Worm (Caenorhabditis elegans) whole organism, L4 larva: ENCODE measurements around the gene pat-9.

Experiments used
- D1046.2 ChIP-seq: fragments of 200-800 bp; sonication (Bioruptor generic); IDR thresholded peaks from 2 replicates; pipeline ENCODE4 v1.3.6; 2022; ENCODE audit warnings: missing genetic modification characterization, missing compliant biosample characterization
- F44E2.7 ChIP-seq: fragments of 200-800 bp; sonication (Bioruptor generic); IDR thresholded peaks from 2 replicates; pipeline ENCODE4 v2.1.2; 2022; ENCODE audit warnings: missing genetic modification characterization, missing compliant biosample characterization
- F49E8.2 ChIP-seq: sonication (generic microtip); optimal IDR thresholded peaks from 2 replicates; lab custom pipeline; 2016; ENCODE audit warnings: missing compliant biosample characterization, mild to moderate bottlenecking, missing genetic modification characterization, borderline replicate concordance
- T20F7.1 ChIP-seq: fragments of 200-800 bp; sonication (Bioruptor generic); optimal IDR thresholded peaks from 2 replicates; lab custom pipeline; 2018; ENCODE audit warnings: mild to moderate bottlenecking, missing genetic modification characterization, missing compliant biosample characterization
- Y105C5A.15 ChIP-seq: fragments of 200-800 bp; sonication (Bioruptor generic); IDR thresholded peaks from 2 replicates; pipeline ENCODE4 v1.3.6; 2022; ENCODE audit warnings: missing genetic modification characterization, missing compliant biosample characterization
- Y48G9A.11 ChIP-seq: fragments of 200-800 bp; sonication (Bioruptor generic); IDR thresholded peaks from 2 replicates; pipeline ENCODE4 v1.3.6; 2022; ENCODE audit warnings: missing genetic modification reagents, missing genetic modification characterization, missing compliant biosample characterization
- ZK337.2 ChIP-seq: fragments of 200-800 bp; sonication (Bioruptor generic); IDR thresholded peaks from 2 replicates; pipeline ENCODE4 v1.3.6; 2022; ENCODE audit warnings: missing genetic modification reagents, missing genetic modification characterization, missing compliant biosample characterization
- aha-1 ChIP-seq: fragments of 150-350 bp; peaks from one replicate; lab custom pipeline; 2014; ENCODE audit warnings: missing biosample characterization, missing genetic modification characterization
- arid-1 ChIP-seq: fragments of 200-800 bp; sonication (Bioruptor generic); conservative IDR thresholded peaks from 2 replicates; pipeline ENCODE4 v1.3.6; 2022; ENCODE audit warnings: missing genetic modification reagents, missing genetic modification characterization, missing compliant biosample characterization
- ceh-28 ChIP-seq: fragments of 150-350 bp; optimal IDR thresholded peaks from 2 replicates; lab custom pipeline; 2014; ENCODE audit warnings: missing biosample characterization, missing genetic modification reagents, missing genetic modification characterization
- ceh-82 ChIP-seq: sonication (generic microtip); optimal IDR thresholded peaks from 2 replicates; lab custom pipeline; 2017; ENCODE audit warnings: missing biosample characterization, missing genetic modification characterization
- cey-2 ChIP-seq: sonication (generic microtip); optimal IDR thresholded peaks from 3 replicates; lab custom pipeline; 2017; ENCODE audit warnings: missing genetic modification characterization, mild to moderate bottlenecking, missing compliant biosample characterization, antibody characterized with exemption, borderline replicate concordance; ENCODE audit not compliant: insufficient read depth
- ctbp-1 ChIP-seq: fragments of 200-800 bp; sonication (Bioruptor generic); IDR thresholded peaks from 2 replicates; pipeline ENCODE4 v1.3.6; 2022; ENCODE audit warnings: missing genetic modification reagents, missing genetic modification characterization, missing compliant biosample characterization
- dmd-8 ChIP-seq: fragments of 200-800 bp; sonication (Bioruptor generic); IDR thresholded peaks from 2 replicates; pipeline ENCODE4 v1.3.6; 2022; ENCODE audit warnings: missing genetic modification characterization, missing compliant biosample characterization
- dmd-9 ChIP-seq: fragments of 200-800 bp; sonication (Bioruptor generic); IDR thresholded peaks from 2 replicates; pipeline ENCODE4 v1.3.6; 2022; ENCODE audit warnings: missing genetic modification reagents, missing genetic modification characterization, missing compliant biosample characterization
- fos-1 ChIP-seq: fragments of 150-350 bp; optimal IDR thresholded peaks from 2 replicates; lab custom pipeline; 2014; ENCODE audit warnings: missing biosample characterization, missing genetic modification characterization
- hlh-11 ChIP-seq: fragments of 200-800 bp; sonication (Bioruptor generic); optimal IDR thresholded peaks from 2 replicates; lab custom pipeline; 2018; ENCODE audit warnings: mild to moderate bottlenecking, missing genetic modification characterization, missing compliant biosample characterization
- lin-39 ChIP-seq: fragments of 150-350 bp; optimal IDR thresholded peaks from 2 replicates; lab custom pipeline; 2014; ENCODE audit warnings: missing biosample characterization, missing genetic modification reagents, missing genetic modification characterization
- madf-5 ChIP-seq, 2 experiments: fragments of 200-800 bp; sonication (Bioruptor generic); IDR thresholded peaks; 2 replicates each; pipeline ENCODE4 v1.3.6; 2022; ENCODE audit warnings: missing compliant biosample characterization in 2 of 2, missing genetic modification characterization in 2 of 2
- mdt-29 ChIP-seq: fragments of 200-800 bp; sonication (Bioruptor generic); IDR thresholded peaks from 2 replicates; pipeline ENCODE4 v1.3.6; 2022; ENCODE audit warnings: missing genetic modification reagents, missing genetic modification characterization, missing compliant biosample characterization
- mxl-3 ChIP-seq: fragments of 200-800 bp; sonication (Bioruptor generic); optimal IDR thresholded peaks from 2 replicates; lab custom pipeline; 2018; ENCODE audit warnings: mild to moderate bottlenecking, missing genetic modification characterization, missing compliant biosample characterization
- nhr-10 ChIP-seq: fragments of 150-350 bp; optimal IDR thresholded peaks from 2 replicates; lab custom pipeline; 2014; ENCODE audit warnings: missing biosample characterization, missing genetic modification characterization
- nhr-102 ChIP-seq: sonication (generic microtip); optimal IDR thresholded peaks from 2 replicates; lab custom pipeline; 2016; ENCODE audit warnings: mild to moderate bottlenecking, missing genetic modification characterization, moderate library complexity, missing compliant biosample characterization
- nhr-11 ChIP-seq: fragments of 150-350 bp; optimal IDR thresholded peaks from 2 replicates; lab custom pipeline; 2014; ENCODE audit warnings: missing biosample characterization, missing genetic modification characterization
- nhr-111 ChIP-seq: fragments of 200-800 bp; sonication (Bioruptor generic); optimal IDR thresholded peaks from 2 replicates; lab custom pipeline; 2018; ENCODE audit warnings: mild to moderate bottlenecking, missing genetic modification characterization, missing compliant biosample characterization
- nhr-25 ChIP-seq: sonication (generic microtip); optimal IDR thresholded peaks from 2 replicates; lab custom pipeline; 2017; ENCODE audit warnings: missing genetic modification characterization, mild to moderate bottlenecking, missing compliant biosample characterization, antibody characterized with exemption, moderate library complexity, borderline replicate concordance; ENCODE audit not compliant: insufficient read depth
- nhr-42 ChIP-seq: fragments of 200-800 bp; sonication (Bioruptor generic); IDR thresholded peaks from 2 replicates; pipeline ENCODE4 v1.3.6; 2022; ENCODE audit warnings: missing genetic modification characterization, missing compliant biosample characterization
- nhr-6 ChIP-seq: fragments of 150-350 bp; optimal IDR thresholded peaks from 2 replicates; lab custom pipeline; 2014; ENCODE audit warnings: missing biosample characterization, missing genetic modification characterization
- pqm-1 ChIP-seq: sonication (generic microtip); optimal IDR thresholded peaks from 2 replicates; lab custom pipeline; 2017; ENCODE audit warnings: missing biosample characterization, missing genetic modification characterization
- sdz-12 ChIP-seq: fragments of 200-800 bp; sonication (Bioruptor generic); optimal IDR thresholded peaks from 2 replicates; lab custom pipeline; 2018; ENCODE audit warnings: mild to moderate bottlenecking, missing genetic modification characterization, missing compliant biosample characterization
- set-16 ChIP-seq: fragments of 200-800 bp; sonication (Bioruptor generic); IDR thresholded peaks from 2 replicates; pipeline ENCODE4 v1.3.6; 2022; ENCODE audit warnings: missing genetic modification reagents, missing genetic modification characterization, missing compliant biosample characterization
- snpc-1.2 ChIP-seq: fragments of 200-800 bp; sonication (Bioruptor generic); IDR thresholded peaks from 2 replicates; pipeline ENCODE4 v1.3.6; 2022; ENCODE audit warnings: missing genetic modification reagents, missing genetic modification characterization, missing compliant biosample characterization
- snpc-4 ChIP-seq: fragments of 150-350 bp; optimal IDR thresholded peaks from 2 replicates; lab custom pipeline; 2014; ENCODE audit warnings: missing biosample characterization, missing genetic modification characterization
- tag-97 ChIP-seq: fragments of 200-800 bp; sonication (Bioruptor generic); IDR thresholded peaks from 2 replicates; pipeline ENCODE4 v1.3.6; 2022; ENCODE audit warnings: missing genetic modification characterization, missing compliant biosample characterization
- tra-1 ChIP-seq: fragments of 200-800 bp; sonication (Bioruptor generic); IDR thresholded peaks from 2 replicates; pipeline ENCODE4 v1.3.6; 2022; ENCODE audit warnings: missing genetic modification reagents, missing genetic modification characterization, missing compliant biosample characterization
- unc-130 ChIP-seq: sonication (generic microtip); optimal IDR thresholded peaks from 2 replicates; lab custom pipeline; 2016; ENCODE audit warnings: missing genetic modification reagents, missing genetic modification characterization, missing compliant biosample characterization
- unc-39 ChIP-seq: sonication (generic microtip); optimal IDR thresholded peaks from 2 replicates; lab custom pipeline; 2017; ENCODE audit warnings: missing biosample characterization, missing genetic modification characterization
- unc-62 ChIP-seq, 3 experiments: fragments of 150-350 bp in 1 of 3; sonication (generic microtip); optimal IDR thresholded peaks in 2 of 3; peaks in 1 of 3; 1 replicate in 1 of 3; 2 replicates in 2 of 3; lab custom pipeline; 2014 to 2017; ENCODE audit warnings: missing biosample characterization in 3 of 3, missing genetic modification characterization in 3 of 3, missing genetic modification reagents in 3 of 3, missing genotype in 1 of 3

Gene pat-9

ce11 chrX:16565781-16566180 lies 29.1 kb downstream of the pat-9 start:
- TF ChIP-seq fos-1 (tag; lab: Kevin White, UChicago) (no peak), tra-1 (no peak), unc-130 (GFP tag; lab: Kevin White, UChicago) (no peak), mxl-3 (no peak), snpc-1.2 (GFP tag; lab: Robert Waterston, UW) (peak; percentile 40; the same call in 1 of the 2 replicates), D1046.2 (GFP tag; lab: Robert Waterston, UW) (no peak), Y105C5A.15 (GFP tag; lab: Robert Waterston, UW) (no peak), mdt-29 (no peak), arid-1 (GFP tag; lab: Robert Waterston, UW) (no peak), dmd-8 (GFP tag; lab: Robert Waterston, UW) (no peak), snpc-4 (tag; lab: Kevin White, UChicago) (peak; percentile 43), madf-5 (GFP tag; IDR thresholded peaks at IDR 0.05; lab: Robert Waterston, UW) (no peak), ceh-82 (tag; lab: Kevin White, UChicago) (no peak)

ce11 chrX:16566358-16566757 lies 29.7 kb downstream of the pat-9 start:
- TF ChIP-seq snpc-4 (tag; lab: Kevin White, UChicago): peak; percentile 73
- TF ChIP-seq nhr-111 (GFP tag; lab: Kevin White, UChicago): no peak

ce11 chrX:16571877-16572276 lies 35.2 kb downstream of the pat-9 start:
- TF ChIP-seq nhr-6 (tag; lab: Kevin White, UChicago) (no peak), aha-1 (tag; lab: Kevin White, UChicago) (peak; percentile 61), unc-62 (GFP tag; optimal IDR thresholded peaks at IDR 0.05 in 1 of 2; lab: Kevin White, UChicago) (peak in 1 of 2 experiments; percentile 15), unc-62 (tag; optimal IDR thresholded peaks at IDR 0.05; lab: Kevin White, UChicago) (no peak)
- TF ChIP-seq, all 104 proteins: peak for 2

ce11 chrX:16574303-16574702 lies 37.6 kb downstream of the pat-9 start:
- TF ChIP-seq unc-62 (GFP tag; optimal IDR thresholded peaks at IDR 0.05 in 1 of 2; lab: Kevin White, UChicago) (peak in 1 of 2 experiments; percentile 94), unc-62 (tag; optimal IDR thresholded peaks at IDR 0.05; lab: Kevin White, UChicago) (no peak), aha-1 (tag; lab: Kevin White, UChicago) (no peak)
- TF ChIP-seq, all 104 proteins: peak for 1

DNA sequence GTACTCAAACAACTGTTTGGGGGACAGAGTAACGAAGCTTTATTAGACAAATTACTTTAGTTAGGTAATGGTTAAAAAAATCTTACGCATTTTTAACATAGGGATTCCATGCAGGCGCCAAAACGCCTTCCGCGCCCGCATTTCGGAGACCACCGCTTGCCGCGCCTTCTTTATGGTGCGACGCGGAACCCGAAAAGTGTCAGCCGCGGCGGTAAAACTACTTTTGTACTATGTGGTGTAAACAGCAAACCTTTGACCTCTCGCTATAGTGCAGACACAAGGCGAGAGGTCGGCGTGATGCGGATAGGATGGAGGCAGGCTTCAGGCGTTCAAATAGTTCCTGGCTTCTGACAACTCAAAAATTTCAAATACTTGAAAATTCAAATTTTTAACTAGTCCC lies 38.6 kb downstream of the pat-9 start:
- TF ChIP-seq Y48G9A.11 (GFP tag; lab: Robert Waterston, UW): no peak
- TF ChIP-seq nhr-6 (tag; lab: Kevin White, UChicago): no peak
- TF ChIP-seq, all 104 proteins: peak for 0

- TF ChIP-seq nhr-11: no peak
- TF ChIP-seq nhr-102 (tag; lab: Kevin White, UChicago): no peak
- TF ChIP-seq nhr-10 (tag; lab: Kevin White, UChicago): no peak
- TF ChIP-seq aha-1 (tag; lab: Kevin White, UChicago): peak; percentile 67
- TF ChIP-seq nhr-42: 0 out of 2 replicates have a peak, but pooled peaks have one; percentile 31
- no peak for TF ChIP-seq pqm-1
- TF ChIP-seq set-16: peak; percentile 46; the same call in 1 of the 2 replicates
- TF ChIP-seq dmd-8 (GFP tag; lab: Robert Waterston, UW): peak; percentile 50; the same call in 1 of the 2 replicates
These were observed 42.7 kb downstream of the pat-9 start, which contains the start of gene ser-1 for ce11 chrX:16579303-16579795. Gene ser-1 (plus strand): TSS chrX:16579745.

DNA sequence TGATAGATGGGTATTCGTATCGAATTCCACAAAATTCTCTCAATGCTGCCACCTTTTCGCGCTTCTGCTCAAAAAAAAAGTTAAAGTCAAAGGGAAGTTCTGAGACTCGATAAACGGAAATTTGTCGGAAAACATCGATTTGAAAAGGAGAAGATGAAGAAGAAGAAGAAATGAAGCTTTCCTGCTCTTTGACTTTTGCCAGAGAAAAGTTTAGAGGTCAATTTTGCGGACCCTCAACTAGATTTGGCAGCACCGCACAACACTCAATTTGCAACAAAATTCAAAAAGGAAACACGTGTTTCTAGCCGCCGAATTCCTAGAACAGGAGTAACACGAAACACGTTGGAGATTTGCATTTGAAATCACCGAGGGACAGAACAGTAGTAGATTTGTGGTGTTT lies 51.4 kb downstream of the pat-9 start:
- no peak for TF ChIP-seq dmd-8 (GFP tag; lab: Robert Waterston, UW)
- no peak for TF ChIP-seq F49E8.2
- no peak for TF ChIP-seq lin-39 (tag; lab: Kevin White, UChicago)
- no peak for TF ChIP-seq ceh-28 (tag; lab: Kevin White, UChicago)
- no peak for TF ChIP-seq unc-39 (tag; lab: Kevin White, UChicago)
- no peak for TF ChIP-seq nhr-25
- TF ChIP-seq T20F7.1 (GFP tag; lab: Kevin White, UChicago): no peak
- no peak for TF ChIP-seq hlh-11
- no peak for TF ChIP-seq sdz-12 (GFP tag; lab: Kevin White, UChicago)
- TF ChIP-seq cey-2 (tag; lab: Kevin White, UChicago): no peak
- TF ChIP-seq Y105C5A.15 (GFP tag; lab: Robert Waterston, UW): no peak
- no peak for TF ChIP-seq ceh-82 (tag; lab: Kevin White, UChicago)
- TF ChIP-seq ctbp-1 (GFP tag; lab: Robert Waterston, UW): 0 out of 2 replicates have a peak, but pooled peaks have one; percentile 15
- TF ChIP-seq dmd-9 (GFP tag; lab: Robert Waterston, UW): no peak
- TF ChIP-seq ZK337.2 (GFP tag; lab: Robert Waterston, UW): no peak
- no peak for TF ChIP-seq tag-97 (GFP tag; lab: Robert Waterston, UW)
- TF ChIP-seq unc-130 (GFP tag; lab: Kevin White, UChicago): no peak
- no peak for TF ChIP-seq set-16
- TF ChIP-seq F44E2.7: 0 out of 2 replicates have a peak, but pooled peaks have one; percentile 38
